Worm (Caenorhabditis elegans): ENCODE data around the gene dlc-4.

DNA sequence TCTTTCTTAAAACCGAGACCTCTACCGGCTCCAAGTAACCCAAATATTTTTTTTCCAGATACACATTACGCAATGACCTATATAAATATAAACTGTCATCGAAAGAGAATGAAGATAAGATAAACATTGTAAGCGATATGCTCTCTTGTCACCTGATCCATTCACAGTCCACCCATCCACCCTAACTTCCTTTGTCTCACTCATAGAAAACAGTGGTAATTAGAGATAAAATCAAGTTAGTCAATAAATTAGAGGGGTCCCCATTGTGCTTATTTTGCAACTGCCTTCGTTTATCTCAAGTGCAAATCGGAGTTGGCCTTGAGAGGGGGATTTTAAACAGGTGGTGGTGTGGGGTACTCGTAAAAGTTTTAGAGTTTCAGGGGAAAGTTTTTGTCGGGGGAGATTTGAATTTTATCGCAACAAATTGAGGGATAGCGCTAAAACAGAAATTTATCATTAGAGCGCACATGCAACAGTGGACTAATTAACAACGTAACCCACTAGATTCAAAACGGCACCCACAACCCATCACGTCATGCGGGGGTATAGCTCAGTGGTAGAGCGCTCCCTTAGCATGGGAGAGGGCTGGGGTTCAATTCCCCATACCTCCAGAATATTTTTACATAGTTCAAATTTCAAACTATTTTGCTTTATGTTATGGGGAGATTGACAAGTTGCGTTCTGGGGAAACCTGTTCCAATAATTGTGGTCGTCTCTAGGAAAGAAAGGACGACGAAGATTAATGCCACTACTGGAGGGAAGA lies 45.0 kb upstream of the dlc-4 start:
- no peak for TF ChIP-seq ceh-82 (tag; optimal IDR thresholded peaks at IDR 0.05)
- TF ChIP-seq R02D3.7 (tag; optimal IDR thresholded peaks at IDR 0.05): no peak
- TF ChIP-seq sma-9 (GFP tag; optimal IDR thresholded peaks at IDR 0.05): no peak
- no peak for TF ChIP-seq sma-9 (tag; optimal IDR thresholded peaks at IDR 0.05)
- TF ChIP-seq lsy-2 (tag; optimal IDR thresholded peaks at IDR 0.05): no peak
- no peak for TF ChIP-seq snpc-4 (tag; optimal IDR thresholded peaks at IDR 0.05)
- no peak for TF ChIP-seq Y55F3AM.14 (GFP tag; optimal IDR thresholded peaks at IDR 0.05)
- TF ChIP-seq mab-5 (tag; optimal IDR thresholded peaks at IDR 0.05): no peak
- TF ChIP-seq skn-1 (tag; optimal IDR thresholded peaks at IDR 0.05): no peak
- no peak for TF ChIP-seq fos-1 (tag; optimal IDR thresholded peaks at IDR 0.05)
- no peak for TF ChIP-seq ama-1 (optimal IDR thresholded peaks at IDR 0.05)
- no peak for TF ChIP-seq nhr-12 (tag; optimal IDR thresholded peaks at IDR 0.05)
- TF ChIP-seq mdl-1 (tag; optimal IDR thresholded peaks at IDR 0.05): no peak
- no peak for TF ChIP-seq nhr-237 (tag; optimal IDR thresholded peaks at IDR 0.05)

Data from whole organism, L2 larva.